Worm (Caenorhabditis elegans): ENCODE measurements around the gene unc-49.

Gene unc-49

ce11 chrIII:10523025-10523424 is 2.5 kb downstream of the unc-49 start:
- TF ChIP-seq unc-62 (GFP tag; optimal IDR thresholded peaks at IDR 0.05): no peak

ce11 chrIII:10524823-10525222 is 4.3 kb downstream of the unc-49 start:
- no peak for TF ChIP-seq unc-62 (GFP tag; optimal IDR thresholded peaks at IDR 0.05)

- no peak for TF ChIP-seq unc-62 (GFP tag; optimal IDR thresholded peaks at IDR 0.05)
Observed at ce11 chrIII:10525927-10526326, 5.4 kb downstream of the unc-49 start.

- TF ChIP-seq unc-62 (GFP tag; optimal IDR thresholded peaks at IDR 0.05): no peak
Observed at ce11 chrIII:10527446-10527845, 6.9 kb downstream of the unc-49 start.

ce11 chrIII:10533310-10533709 is 12.7 kb downstream of the unc-49 start:
- TF ChIP-seq unc-62 (GFP tag; optimal IDR thresholded peaks at IDR 0.05): no peak

ce11 chrIII:10534191-10534590 is 13.6 kb downstream of the unc-49 start:
- TF ChIP-seq unc-62 (GFP tag; optimal IDR thresholded peaks at IDR 0.05): no peak

- TF ChIP-seq unc-62 (GFP tag; optimal IDR thresholded peaks at IDR 0.05): no peak
Observed at ce11 chrIII:10535226-10535625, 14.7 kb downstream of the unc-49 start, which contains the start of gene hpd-1. hpd-1 (plus strand) TSS chrIII:10535526.

ce11 chrIII:10536087-10536723 is 15.6 kb downstream of the unc-49 start:
- no peak for TF ChIP-seq unc-62 (GFP tag; optimal IDR thresholded peaks at IDR 0.05)

- no peak for TF ChIP-seq unc-62 (GFP tag; optimal IDR thresholded peaks at IDR 0.05)
Observed at ce11 chrIII:10537003-10537402, 16.4 kb downstream of the unc-49 start.

- TF ChIP-seq unc-62 (GFP tag; optimal IDR thresholded peaks at IDR 0.05): no peak
Observed at ce11 chrIII:10537558-10537957, 17.0 kb downstream of the unc-49 start.

- no peak for TF ChIP-seq unc-62 (GFP tag; optimal IDR thresholded peaks at IDR 0.05)
Observed at ce11 chrIII:10538757-10539213, 18.2 kb downstream of the unc-49 start, which contains the start of gene nlp-68. nlp-68 (minus strand) TSS chrIII:10539163.

ce11 chrIII:10552929-10553328 is 32.4 kb downstream of the unc-49 start, which contains the start of gene T21C12.8:
T21C12.8 (minus strand) TSS chrIII:10553029.
- TF ChIP-seq unc-62 (GFP tag; optimal IDR thresholded peaks at IDR 0.05): no peak

ce11 chrIII:10557910-10558309 is 37.3 kb downstream of the unc-49 start, which contains the start of gene T21C12.4:
T21C12.4 (minus strand) TSS chrIII:10558010.
- TF ChIP-seq unc-62 (GFP tag; optimal IDR thresholded peaks at IDR 0.05): no peak

ce11 chrIII:10560296-10560695 is 39.7 kb downstream of the unc-49 start, which contains the start of gene rab-30:
rab-30 (plus strand) TSS chrIII:10560596.
- TF ChIP-seq unc-62 (GFP tag; optimal IDR thresholded peaks at IDR 0.05): no peak

ce11 chrIII:10561904-10562303 is 41.3 kb downstream of the unc-49 start, which contains the start of gene Y45F3A.1:
Y45F3A.1 (minus strand) TSS chrIII:10561915.
- no peak for TF ChIP-seq unc-62 (GFP tag; optimal IDR thresholded peaks at IDR 0.05)

- TF ChIP-seq unc-62 (GFP tag; optimal IDR thresholded peaks at IDR 0.05): no peak
Observed at ce11 chrIII:10562542-10562941, 42.0 kb downstream of the unc-49 start.

ce11 chrIII:10565926-10566325 is 45.4 kb downstream of the unc-49 start, which contains the start of gene acdh-11:
acdh-11 (plus strand) TSS chrIII:10566258.
- TF ChIP-seq unc-62 (GFP tag; optimal IDR thresholded peaks at IDR 0.05): no peak
